Fruit fly (Drosophila melanogaster): ENCODE measurements around the gene His2Av.

Gene His2Av

dm6 chr3R:26906711-26907510 is 40.2 kb downstream of the His2Av start (continued):
- TF ChIP-seq Hr3 (GFP tag; optimal IDR thresholded peaks at IDR 0.05) (no peak), CG16863 (GFP tag; optimal IDR thresholded peaks at IDR 0.05) (no peak), croc (GFP tag; conservative IDR thresholded peaks at IDR 0.05) (no peak), ab (GFP tag; optimal IDR thresholded peaks at IDR 0.05) (no peak), CG30403 (GFP tag; optimal IDR thresholded peaks at IDR 0.05) (peak; percentile 22), CG15073 (GFP tag; optimal IDR thresholded peaks at IDR 0.05) (no peak), cad (GFP tag; optimal IDR thresholded peaks at IDR 0.05) (no peak), CG7357 (GFP tag; IDR thresholded peaks at IDR 0.05) (no peak), amos (GFP tag; IDR thresholded peaks at IDR 0.05; ENCODE audit: partially characterized antibody) (0 out of 2 replicates have a peak, but pooled peaks have one; percentile 8), tgo (GFP tag; IDR thresholded peaks at IDR 0.05) (no peak), prd (optimal IDR thresholded peaks at IDR 0.05) (no peak), prd (GFP tag; IDR thresholded peaks at IDR 0.05) (peak; percentile 29; the same call in 1 of the 3 replicates), CG11504 (tag; optimal IDR thresholded peaks at IDR 0.05) (no peak), CG17802 (tag; optimal IDR thresholded peaks at IDR 0.05) (no peak), sim (GFP tag; IDR thresholded peaks at IDR 0.05) (no peak), CG15514 (GFP tag; optimal IDR thresholded peaks at IDR 0.05) (no peak), Opbp (GFP tag; IDR thresholded peaks at IDR 0.05; ENCODE audit: partially characterized antibody) (no peak), CG14667 (GFP tag; IDR thresholded peaks at IDR 0.05) (no peak), Atf3 (GFP tag; optimal IDR thresholded peaks at IDR 0.05) (no peak), HHEX (GFP tag; optimal IDR thresholded peaks at IDR 0.05) (no peak), CG42726 (GFP tag; IDR thresholded peaks at IDR 0.05; ENCODE audit: partially characterized antibody) (no peak), CG6683 (GFP tag; optimal IDR thresholded peaks at IDR 0.05) (no peak), Doc2 (GFP tag; IDR thresholded peaks at IDR 0.05) (no peak), HLH3B (GFP tag; IDR thresholded peaks at IDR 0.05) (no peak), fd102C (GFP tag; optimal IDR thresholded peaks at IDR 0.05) (no peak), disco-r (GFP tag; optimal IDR thresholded peaks at IDR 0.05) (no peak), zen2 (GFP tag; IDR thresholded peaks at IDR 0.05; ENCODE audit: partially characterized antibody) (no peak), Lim3 (GFP tag; IDR thresholded peaks at IDR 0.05) (no peak), nau (GFP tag; optimal IDR thresholded peaks at IDR 0.05) (no peak), CG9817 (tag; optimal IDR thresholded peaks at IDR 0.05) (no peak), Dref (GFP tag; IDR thresholded peaks at IDR 0.05) (no peak), lmd (GFP tag; IDR thresholded peaks at IDR 0.05) (peak; percentile 34; the same call in 1 of the 2 replicates), HmgZ (tag; optimal IDR thresholded peaks at IDR 0.05) (no peak), cas (GFP tag; IDR thresholded peaks at IDR 0.05) (no peak), CG14860 (GFP tag; IDR thresholded peaks at IDR 0.05; ENCODE audit: partially characterized antibody) (0 out of 3 replicates have a peak, but pooled peaks have one; percentile 10), CG10431 (GFP tag; optimal IDR thresholded peaks at IDR 0.05) (no peak), CG2120 (GFP tag; optimal IDR thresholded peaks at IDR 0.05) (peak; percentile 57), dysf (GFP tag; IDR thresholded peaks at IDR 0.05) (peak; percentile 62), hkb (optimal IDR thresholded peaks at IDR 0.05) (no peak), hkb (GFP tag; IDR thresholded peaks at IDR 0.05) (no peak), Dip2 (GFP tag; IDR thresholded peaks at IDR 0.05) (no peak), lola (GFP tag; optimal IDR thresholded peaks at IDR 0.05) (no peak), tx (GFP tag; optimal IDR thresholded peaks at IDR 0.05) (no peak), ash1 (GFP tag; optimal IDR thresholded peaks at IDR 0.05) (no peak), crp (GFP tag; optimal IDR thresholded peaks at IDR 0.05) (no peak), Nf-YC (tag; optimal IDR thresholded peaks at IDR 0.05) (no peak), Ravus (GFP tag; IDR thresholded peaks at IDR 0.05) (no peak), CG15269 (tag; optimal IDR thresholded peaks at IDR 0.05) (peak; percentile 26), CG10543 (GFP tag; optimal IDR thresholded peaks at IDR 0.05) (peak; percentile 2)
